Fruit fly (Drosophila melanogaster) whole organism, embryonic: ENCODE results near the gene CG43090.

ENCODE experiments used
- Ada2b ChIP-seq: fragments of 200-800 bp; sonication (Bioruptor generic); IDR thresholded peaks from 2 replicates; pipeline ENCODE4 v1.3.6; 2022; ENCODE audit warnings: missing biosample characterization, missing genetic modification characterization
- CG1024 ChIP-seq: fragments of 200-800 bp; sonication (Bioruptor generic); IDR thresholded peaks from 2 replicates; pipeline ENCODE4 v1.3.6; 2022; ENCODE audit warnings: missing biosample characterization, missing genetic modification characterization
- CG10321 ChIP-seq: fragments of 200-800 bp; sonication (Bioruptor generic); IDR thresholded peaks from 2 replicates; pipeline ENCODE4 v1.3.6; 2022; ENCODE audit warnings: missing biosample characterization, missing genetic modification characterization
- CG11560 ChIP-seq: fragments of 200-800 bp; sonication (Bioruptor generic); IDR thresholded peaks from 3 replicates; pipeline ENCODE4 v1.3.6; 2022; ENCODE audit warnings: missing biosample characterization, missing genetic modification characterization
- CG11723 ChIP-seq: fragments of 200-800 bp; sonication (Bioruptor generic); optimal IDR thresholded peaks from 2 replicates; lab custom pipeline; 2017; ENCODE audit warnings: missing biosample characterization, mild to moderate bottlenecking, missing genetic modification characterization
- CG12236 ChIP-seq: fragments of 200-800 bp; sonication (Bioruptor generic); optimal IDR thresholded peaks from 2 replicates; lab custom pipeline; 2016; ENCODE audit warnings: missing biosample characterization, missing genetic modification characterization
- CG13775 ChIP-seq: fragments of 200-800 bp; sonication (Bioruptor generic); optimal IDR thresholded peaks from 3 replicates; lab custom pipeline; 2017; ENCODE audit warnings: missing biosample characterization, mild to moderate bottlenecking, missing genetic modification characterization
- CG14710 ChIP-seq: fragments of 200-800 bp; sonication (Bioruptor generic); optimal IDR thresholded peaks from 3 replicates; lab custom pipeline; 2019; ENCODE audit warnings: missing biosample characterization, mild to moderate bottlenecking, missing genetic modification characterization, moderate library complexity
- CG15073 ChIP-seq: fragments of 200-800 bp; sonication (Bioruptor generic); optimal IDR thresholded peaks from 2 replicates; lab custom pipeline; 2016; ENCODE audit warnings: missing biosample characterization, missing genetic modification characterization
- CG1792 ChIP-seq: fragments of 200-800 bp; sonication (Bioruptor generic); optimal IDR thresholded peaks from 2 replicates; lab custom pipeline; 2016; ENCODE audit warnings: missing biosample characterization, missing genetic modification characterization
- CG1832 ChIP-seq: fragments of 200-800 bp; sonication (Bioruptor generic); optimal IDR thresholded peaks from 2 replicates; lab custom pipeline; 2017; ENCODE audit warnings: missing biosample characterization, mild to moderate bottlenecking, missing genetic modification characterization, inconsistent platforms
- CG2889 ChIP-seq: fragments of 200-800 bp; sonication (Bioruptor generic); IDR thresholded peaks from 3 replicates; pipeline ENCODE4 v1.3.6; 2022; ENCODE audit warnings: missing biosample characterization, missing genetic modification characterization
- CG4730 ChIP-seq: fragments of 200-800 bp; sonication (Bioruptor generic); IDR thresholded peaks from 2 replicates; pipeline ENCODE4 v1.3.6; 2022; ENCODE audit warnings: missing biosample characterization, missing genetic modification characterization
- CG5180 ChIP-seq: fragments of 200-800 bp; sonication (Bioruptor generic); optimal IDR thresholded peaks from 3 replicates; lab custom pipeline; 2017; ENCODE audit warnings: missing biosample characterization, missing genetic modification characterization, mild to moderate bottlenecking, moderate library complexity, missing genetic modification reagents
- CG6175 ChIP-seq: fragments of 200-800 bp; sonication (Bioruptor generic); IDR thresholded peaks from 3 replicates; pipeline ENCODE4 v1.3.6; 2022; ENCODE audit warnings: missing biosample characterization, missing genetic modification characterization
- CG6791 ChIP-seq: fragments of 200-800 bp; sonication (Bioruptor generic); IDR thresholded peaks from 3 replicates; pipeline ENCODE4 v1.3.6; 2022; ENCODE audit warnings: missing biosample characterization, missing genetic modification characterization; ENCODE audit not compliant: partially characterized antibody
- CG7372 ChIP-seq: fragments of 200-800 bp; sonication (Bioruptor generic); IDR thresholded peaks from 2 replicates; pipeline ENCODE4 v1.3.6; 2022; ENCODE audit warnings: missing biosample characterization, missing genetic modification characterization
- CG7963 ChIP-seq: fragments of 200-800 bp; sonication (Bioruptor generic); IDR thresholded peaks from 3 replicates; pipeline ENCODE4 v1.3.6; 2022; ENCODE audit warnings: missing biosample characterization, missing genetic modification characterization; ENCODE audit not compliant: partially characterized antibody
- CG9215 ChIP-seq: fragments of 200-800 bp; sonication (Bioruptor generic); IDR thresholded peaks from 2 replicates; pipeline ENCODE4 v1.3.6; 2022; ENCODE audit warnings: missing biosample characterization, missing genetic modification characterization
- Camta ChIP-seq: fragments of 200-800 bp; sonication (Bioruptor generic); optimal IDR thresholded peaks from 2 replicates; lab custom pipeline; 2016; ENCODE audit warnings: missing biosample characterization, missing genetic modification characterization
- CoRest ChIP-seq: fragments of 200-800 bp; sonication (Bioruptor generic); optimal IDR thresholded peaks from 3 replicates; lab custom pipeline; 2018; ENCODE audit warnings: missing biosample characterization, mild to moderate bottlenecking, missing genetic modification characterization, moderate library complexity
- Drgx ChIP-seq: fragments of 200-800 bp; sonication (Bioruptor generic); IDR thresholded peaks from 2 replicates; pipeline ENCODE4 v1.3.6; 2022; ENCODE audit warnings: missing biosample characterization, missing genetic modification characterization
- GATAe ChIP-seq: fragments of 200-800 bp; sonication (Bioruptor generic); conservative IDR thresholded peaks from 2 replicates; pipeline ENCODE4 v1.3.6; 2022; ENCODE audit warnings: missing biosample characterization, missing genetic modification characterization
- Hmr ChIP-seq: fragments of 200-800 bp; sonication (Bioruptor generic); optimal IDR thresholded peaks from 3 replicates; lab custom pipeline; 2017; ENCODE audit warnings: mild to moderate bottlenecking, missing biosample characterization, missing genetic modification reagents, missing genetic modification characterization
- Mad ChIP-seq: fragments of 200-800 bp; sonication (Bioruptor generic); optimal IDR thresholded peaks from 2 replicates; lab custom pipeline; 2016; ENCODE audit warnings: missing biosample characterization, missing genetic modification characterization
- Med ChIP-seq: fragments of 200-800 bp; sonication (Bioruptor generic); peaks from one replicate; lab custom pipeline; 2016; ENCODE audit warnings: missing biosample characterization, missing genetic modification characterization, mild to moderate bottlenecking, inconsistent platforms, moderate library complexity
- NC2β ChIP-seq: fragments of 200-800 bp; sonication (Bioruptor generic); optimal IDR thresholded peaks from 2 replicates; lab custom pipeline; 2016; ENCODE audit warnings: missing biosample characterization, missing genetic modification characterization
- Oli ChIP-seq: fragments of 200-800 bp; sonication (Bioruptor generic); optimal IDR thresholded peaks from 2 replicates; lab custom pipeline; 2018; ENCODE audit warnings: missing biosample characterization, mild to moderate bottlenecking, missing genetic modification characterization, moderate library complexity
- Side ChIP-seq: fragments of 200-800 bp; sonication (Bioruptor generic); optimal IDR thresholded peaks from 2 replicates; lab custom pipeline; 2016; ENCODE audit warnings: missing biosample characterization, missing genetic modification characterization
- Ssrp ChIP-seq: fragments of 200-800 bp; sonication (Bioruptor generic); optimal IDR thresholded peaks from 2 replicates; lab custom pipeline; 2018; ENCODE audit warnings: missing biosample characterization, mild to moderate bottlenecking, missing genetic modification characterization, moderate library complexity
- Stat92E ChIP-seq, 3 experiments: fragments of >200 bp in 2 of 3; fragments of 200-800 bp in 1 of 3; sonication (Bioruptor generic) in 1 of 3; optimal IDR thresholded peaks; 2 replicates each; lab custom pipeline; 2017 to 2019; ENCODE audit warnings: missing biosample characterization in 3 of 3, missing genetic modification characterization in 3 of 3, mild to moderate bottlenecking in 1 of 3, moderate library complexity in 1 of 3
- Usf ChIP-seq: fragments of 200-800 bp; sonication (Bioruptor generic); optimal IDR thresholded peaks from 2 replicates; lab custom pipeline; 2017; ENCODE audit warnings: missing genotype, missing biosample characterization, missing genetic modification characterization
- ac ChIP-seq: fragments of 200-800 bp; sonication (Bioruptor generic); optimal IDR thresholded peaks from 3 replicates; lab custom pipeline; 2017; ENCODE audit warnings: missing biosample characterization, mild to moderate bottlenecking, missing genetic modification characterization
- aop ChIP-seq: fragments of 200-800 bp; sonication (Bioruptor generic); IDR thresholded peaks from 2 replicates; pipeline ENCODE4 v1.3.6; 2022; ENCODE audit warnings: missing biosample characterization, missing genetic modification characterization
- ato ChIP-seq: fragments of 200-800 bp; sonication (Bioruptor generic); IDR thresholded peaks from 2 replicates; pipeline ENCODE4 v1.3.6; 2022; ENCODE audit warnings: missing biosample characterization, missing genetic modification characterization; ENCODE audit not compliant: partially characterized antibody
- cg ChIP-seq: fragments of 200-800 bp; sonication (Bioruptor generic); optimal IDR thresholded peaks from 3 replicates; lab custom pipeline; 2019; ENCODE audit warnings: missing biosample characterization, mild to moderate bottlenecking, missing genetic modification characterization, moderate library complexity
- crol ChIP-seq: fragments of 200-800 bp; sonication (Bioruptor generic); IDR thresholded peaks from 2 replicates; pipeline ENCODE4 v1.3.6; 2022; ENCODE audit warnings: missing biosample characterization, missing genetic modification characterization
- crp ChIP-seq, 2 experiments: fragments of 200-800 bp; sonication (Bioruptor generic); optimal IDR thresholded peaks; 2 replicates in 1 of 2; 3 replicates in 1 of 2; lab custom pipeline; 2017; ENCODE audit warnings: missing biosample characterization in 2 of 2, missing genetic modification characterization in 2 of 2, mild to moderate bottlenecking in 1 of 2, moderate library complexity in 1 of 2
- danr ChIP-seq: fragments of 200-800 bp; sonication (Bioruptor generic); IDR thresholded peaks from 2 replicates; pipeline ENCODE4 v1.3.6; 2022; ENCODE audit warnings: missing biosample characterization, missing genetic modification characterization
- dm ChIP-seq: fragments of 200-800 bp; sonication (Bioruptor generic); optimal IDR thresholded peaks from 3 replicates; lab custom pipeline; 2016; ENCODE audit warnings: missing biosample characterization, missing genetic modification characterization
- en ChIP-seq: fragments of 200-800 bp; sonication (Bioruptor generic); optimal IDR thresholded peaks from 2 replicates; lab custom pipeline; 2016; ENCODE audit warnings: missing biosample characterization, missing genetic modification characterization
- klu ChIP-seq: fragments of 200-800 bp; sonication (Bioruptor generic); IDR thresholded peaks from 2 replicates; pipeline ENCODE4 v1.3.6; 2022; ENCODE audit warnings: missing biosample characterization, missing genetic modification characterization
- nom ChIP-seq: fragments of 200-800 bp; sonication (Bioruptor generic); optimal IDR thresholded peaks from 2 replicates; lab custom pipeline; 2017; ENCODE audit warnings: missing biosample characterization, missing genetic modification characterization, mild to moderate bottlenecking, moderate library complexity, missing genetic modification reagents
- prd ChIP-seq, 3 experiments: fragments of >200 bp in 2 of 3; fragments of 200-800 bp in 1 of 3; sonication (Bioruptor generic) in 1 of 3; optimal IDR thresholded peaks in 2 of 3; IDR thresholded peaks in 1 of 3; 2 replicates in 2 of 3; 3 replicates in 1 of 3; pipeline versions ENCODE4 v1.3.6 to Lab custom; 2017 to 2022; ENCODE audit warnings: missing biosample characterization in 1 of 3, missing genetic modification characterization in 1 of 3
- trem ChIP-seq: fragments of 200-800 bp; optimal IDR thresholded peaks from 3 replicates; lab custom pipeline; 2019; ENCODE audit warnings: missing biosample characterization, mild to moderate bottlenecking, missing genetic modification characterization, moderate library complexity
- unc-4 ChIP-seq: fragments of 200-800 bp; sonication (Bioruptor generic); IDR thresholded peaks from 2 replicates; pipeline ENCODE4 v1.3.6; 2022; ENCODE audit warnings: missing biosample characterization, missing genetic modification characterization; ENCODE audit not compliant: partially characterized antibody
- wor ChIP-seq: fragments of 200-800 bp; sonication (Bioruptor generic); IDR thresholded peaks from 2 replicates; pipeline ENCODE4 v1.3.6; 2022; ENCODE audit warnings: missing biosample characterization, missing genetic modification characterization

Gene CG43090

dm6 chrX:6224225-6225190 is 24.8 kb upstream of the CG43090 start, which contains the start of gene sqh (continued):
- TF ChIP-seq Ada2b (GFP tag; lab: Robert Waterston, UW) (peak; percentile 87), unc-4 (GFP tag; lab: Robert Waterston, UW) (no peak), CG14710 (peak; percentile 71), cg (GFP tag; lab: Kevin White, UChicago) (peak; percentile 98), CG2889 (GFP tag; lab: Robert Waterston, UW) (peak; percentile 87), crp (GFP tag; optimal IDR thresholded peaks at IDR 0.05; lab: Kevin White, UChicago) (peak in 1 of 2 experiments; percentile 48), aop (GFP tag; lab: Robert Waterston, UW) (peak; percentile 56; the same call in 1 of the 2 replicates), crol (GFP tag; lab: Robert Waterston, UW) (0 out of 2 replicates have a peak, but pooled peaks have one; percentile 17), CG1792 (GFP tag; lab: Kevin White, UChicago) (no peak), CG4730 (GFP tag; lab: Robert Waterston, UW) (peak; percentile 84), klu (GFP tag; lab: Robert Waterston, UW) (peak; percentile 82), CG7372 (GFP tag; lab: Robert Waterston, UW) (peak; percentile 87), Hmr (GFP tag; lab: Kevin White, UChicago) (peak; percentile 91), CG9215 (peak; percentile 91), CG11560 (tag; lab: Robert Waterston, UW) (peak; percentile 82; the same call in 2 of the 3 replicates), CG12236 (GFP tag; lab: Kevin White, UChicago) (no peak), Oli (tag; lab: Kevin White, UChicago) (peak; percentile 90), CG7963 (GFP tag; lab: Robert Waterston, UW) (no peak), nom (GFP tag; lab: Kevin White, UChicago) (peak; percentile 70), danr (peak; percentile 82), trem (tag; lab: Kevin White, UChicago) (peak; percentile 55), CG6175 (GFP tag; lab: Robert Waterston, UW) (peak; percentile 77; the same call in 2 of the 3 replicates), Drgx (GFP tag; lab: Robert Waterston, UW) (peak; percentile 92), ato (GFP tag; lab: Robert Waterston, UW) (no peak), CG15073 (GFP tag; lab: Kevin White, UChicago) (peak; percentile 67), Stat92E (GFP tag; optimal IDR thresholded peaks at IDR 0.05; lab: Kevin White, UChicago) (peak in 1 of 3 experiments; percentile 95), GATAe (peak; percentile 83), Mad (GFP tag; lab: Kevin White, UChicago) (peak; percentile 79), Ssrp (tag; lab: Kevin White, UChicago) (peak; percentile 84), CG1024 (GFP tag; lab: Robert Waterston, UW) (peak; percentile 38; the same call in 1 of the 2 replicates), CG6791 (GFP tag; lab: Robert Waterston, UW) (no peak), NC2β (GFP tag; lab: Kevin White, UChicago) (no peak), CG13775 (GFP tag; lab: Kevin White, UChicago) (peak; percentile 85), wor (GFP tag; lab: Robert Waterston, UW) (peak; percentile 81), CG5180 (GFP tag; lab: Kevin White, UChicago) (peak; percentile 73), Med (GFP tag; lab: Kevin White, UChicago) (peak; percentile 94), CG10321 (GFP tag; lab: Robert Waterston, UW) (peak; percentile 63; the same call in 1 of the 2 replicates), Side (GFP tag; lab: Kevin White, UChicago) (no peak), CoRest (peak; percentile 94), Camta (peak; percentile 20), Usf (GFP tag; lab: Kevin White, UChicago) (peak; percentile 80), en (GFP tag; lab: Kevin White, UChicago) (no peak), CG11723 (GFP tag; lab: Kevin White, UChicago) (peak; percentile 88), CG1832 (GFP tag; lab: Kevin White, UChicago) (no peak), prd (optimal IDR thresholded peaks at IDR 0.05; lab: Kevin White, UChicago) (no peak), prd (GFP tag; IDR thresholded peaks at IDR 0.05; lab: Robert Waterston, UW) (peak; percentile 94), dm (GFP tag; lab: Kevin White, UChicago) (no peak), ac (GFP tag; lab: Kevin White, UChicago) (peak; percentile 65)
